Worm (Caenorhabditis elegans): ENCODE measurements around the gene B0416.10.

B0416.10 gene

DNA sequence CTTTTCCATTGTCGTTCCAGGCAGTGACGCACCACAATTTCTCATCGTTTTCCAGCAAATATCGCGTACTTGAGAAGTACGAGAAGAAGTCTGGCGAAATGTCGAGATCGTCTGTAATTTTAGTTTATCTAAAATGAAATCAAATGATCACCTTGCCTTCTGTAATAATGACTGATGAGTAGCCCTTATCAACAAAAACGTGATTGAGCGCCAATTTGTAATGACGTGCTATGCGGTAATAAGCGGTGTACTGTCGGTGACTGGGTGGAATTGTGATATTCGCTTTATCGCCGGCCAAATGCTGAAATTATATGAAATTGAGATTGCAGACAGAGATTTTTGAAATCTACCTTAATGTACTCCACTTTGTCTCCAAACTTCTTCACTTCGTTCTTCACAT is 21.0 kb upstream of the B0416.10 start:
- no peak for TF ChIP-seq cog-1 (tag; optimal IDR thresholded peaks at IDR 0.05)

ce11 chrX:9291345-9291744 is 16.9 kb upstream of the B0416.10 start, which contains the start of gene B0416.3:
Gene B0416.3, plus strand, starts transcription at chrX:9291645.
- TF ChIP-seq klf-2 (GFP tag; conservative IDR thresholded peaks at IDR 0.05) = no peak
- no peak for TF ChIP-seq ztf-23 (GFP tag; IDR thresholded peaks at IDR 0.05)
- no peak for TF ChIP-seq med-1 (GFP tag; optimal IDR thresholded peaks at IDR 0.05; ENCODE audit: insufficient read depth)
- TF ChIP-seq cog-1 (tag; optimal IDR thresholded peaks at IDR 0.05) = no peak
- TF ChIP-seq tab-1 (GFP tag; IDR thresholded peaks at IDR 0.05) = no peak

- TF ChIP-seq ztf-23 (GFP tag; IDR thresholded peaks at IDR 0.05) = no peak
Measured at ce11 chrX:9283026-9283425, 8.6 kb upstream of the B0416.10 start, which contains the start of gene B0416.11. Gene B0416.11, minus strand, starts transcription at chrX:9283126.

ce11 chrX:9278653-9279052 is 4.2 kb upstream of the B0416.10 start, which contains the start of gene B0416.4:
Gene B0416.4, plus strand, starts transcription at chrX:9278953.
- no peak for TF ChIP-seq flt-1 (GFP tag; IDR thresholded peaks at IDR 0.05)
- TF ChIP-seq ztf-29 (GFP tag; IDR thresholded peaks at IDR 0.05) = no peak
- no peak for TF ChIP-seq ref-1 (GFP tag; conservative IDR thresholded peaks at IDR 0.05)

ce11 chrX:9271886-9272285 is 2.6 kb downstream of the B0416.10 start:
- no peak for TF ChIP-seq klf-2 (GFP tag; conservative IDR thresholded peaks at IDR 0.05)
- no peak for TF ChIP-seq ref-1 (GFP tag; conservative IDR thresholded peaks at IDR 0.05)
- no peak for TF ChIP-seq ztf-29 (GFP tag; IDR thresholded peaks at IDR 0.05)
- TF ChIP-seq ztf-23 (GFP tag; IDR thresholded peaks at IDR 0.05) = no peak
- TF ChIP-seq T22C8.4 (GFP tag; IDR thresholded peaks at IDR 0.05) = no peak
- TF ChIP-seq flt-1 (GFP tag; IDR thresholded peaks at IDR 0.05) = no peak
- TF ChIP-seq tab-1 (GFP tag; IDR thresholded peaks at IDR 0.05) = no peak
- no peak for TF ChIP-seq cog-1 (tag; optimal IDR thresholded peaks at IDR 0.05)
- no peak for TF ChIP-seq med-1 (GFP tag; optimal IDR thresholded peaks at IDR 0.05; ENCODE audit: insufficient read depth)

ce11 chrX:9270753-9271152 is 3.7 kb downstream of the B0416.10 start, which contains the start of gene B0416.5:
Gene B0416.5, minus strand, starts transcription at chrX:9270853.
- TF ChIP-seq T22C8.4 (GFP tag; IDR thresholded peaks at IDR 0.05) = no peak
- no peak for TF ChIP-seq ztf-23 (GFP tag; IDR thresholded peaks at IDR 0.05)
- no peak for TF ChIP-seq klf-2 (GFP tag; conservative IDR thresholded peaks at IDR 0.05)
- no peak for TF ChIP-seq tab-1 (GFP tag; IDR thresholded peaks at IDR 0.05)
- no peak for TF ChIP-seq cog-1 (tag; optimal IDR thresholded peaks at IDR 0.05)
- no peak for TF ChIP-seq med-1 (GFP tag; optimal IDR thresholded peaks at IDR 0.05; ENCODE audit: insufficient read depth)
- no peak for TF ChIP-seq ref-1 (GFP tag; conservative IDR thresholded peaks at IDR 0.05)
- no peak for TF ChIP-seq flt-1 (GFP tag; IDR thresholded peaks at IDR 0.05)
- TF ChIP-seq ztf-29 (GFP tag; IDR thresholded peaks at IDR 0.05) = no peak

DNA sequence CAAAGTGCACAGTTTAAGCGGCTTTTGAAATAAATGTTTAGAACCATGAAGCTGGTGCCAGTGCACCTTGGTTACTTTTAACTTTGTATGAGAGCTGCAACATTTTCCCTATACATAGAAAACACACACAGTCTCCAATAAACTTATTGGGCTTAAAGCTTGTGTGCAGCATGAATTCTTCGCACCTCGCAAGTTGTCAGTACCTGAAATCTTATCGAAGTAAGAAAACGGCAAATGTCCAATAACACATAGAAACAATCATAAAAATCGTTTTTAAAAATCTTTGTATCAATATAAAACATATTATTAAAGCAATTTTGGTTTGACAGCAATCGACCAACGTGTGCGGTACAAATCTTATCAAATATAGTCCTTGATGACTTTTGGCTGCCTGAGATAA is 6.1 kb downstream of the B0416.10 start:
- TF ChIP-seq cog-1 (tag; optimal IDR thresholded peaks at IDR 0.05) (no peak), ztf-29 (GFP tag; IDR thresholded peaks at IDR 0.05) (no peak), med-1 (GFP tag; optimal IDR thresholded peaks at IDR 0.05; ENCODE audit: insufficient read depth) (no peak), flt-1 (GFP tag; IDR thresholded peaks at IDR 0.05) (no peak), ref-1 (GFP tag; conservative IDR thresholded peaks at IDR 0.05) (no peak), klf-2 (GFP tag; conservative IDR thresholded peaks at IDR 0.05) (no peak), tab-1 (GFP tag; IDR thresholded peaks at IDR 0.05) (no peak), T22C8.4 (GFP tag; IDR thresholded peaks at IDR 0.05) (no peak), ztf-23 (GFP tag; IDR thresholded peaks at IDR 0.05) (no peak)

ce11 chrX:9266512-9266911 is 8.0 kb downstream of the B0416.10 start:
- TF ChIP-seq ztf-23 (GFP tag; IDR thresholded peaks at IDR 0.05) = no peak

DNA sequence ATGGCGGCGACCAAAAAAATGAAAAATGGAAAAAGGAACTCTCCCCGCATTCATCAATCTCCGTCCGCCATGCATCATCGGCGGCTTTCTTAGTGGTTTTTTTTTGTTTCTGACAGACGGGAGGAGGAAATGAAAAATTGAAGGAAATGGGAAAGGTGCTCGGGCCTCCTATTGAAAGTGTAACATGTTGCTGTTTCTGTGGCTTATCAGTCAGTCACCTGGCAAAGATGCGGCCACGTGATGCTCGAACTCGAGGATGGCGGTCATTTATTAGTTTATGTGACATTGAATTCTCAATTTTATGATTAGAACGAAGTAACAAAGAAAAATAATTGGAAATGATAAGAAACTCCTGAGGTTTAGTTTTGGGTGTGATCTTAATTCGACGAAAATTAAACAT is 9.8 kb downstream of the B0416.10 start:
- TF ChIP-seq ref-1 (GFP tag; conservative IDR thresholded peaks at IDR 0.05) = no peak
- TF ChIP-seq T22C8.4 (GFP tag; IDR thresholded peaks at IDR 0.05) = no peak
- TF ChIP-seq flt-1 (GFP tag; IDR thresholded peaks at IDR 0.05) = no peak
- no peak for TF ChIP-seq tab-1 (GFP tag; IDR thresholded peaks at IDR 0.05)
- TF ChIP-seq med-1 (GFP tag; optimal IDR thresholded peaks at IDR 0.05; ENCODE audit: insufficient read depth) = no peak

DNA sequence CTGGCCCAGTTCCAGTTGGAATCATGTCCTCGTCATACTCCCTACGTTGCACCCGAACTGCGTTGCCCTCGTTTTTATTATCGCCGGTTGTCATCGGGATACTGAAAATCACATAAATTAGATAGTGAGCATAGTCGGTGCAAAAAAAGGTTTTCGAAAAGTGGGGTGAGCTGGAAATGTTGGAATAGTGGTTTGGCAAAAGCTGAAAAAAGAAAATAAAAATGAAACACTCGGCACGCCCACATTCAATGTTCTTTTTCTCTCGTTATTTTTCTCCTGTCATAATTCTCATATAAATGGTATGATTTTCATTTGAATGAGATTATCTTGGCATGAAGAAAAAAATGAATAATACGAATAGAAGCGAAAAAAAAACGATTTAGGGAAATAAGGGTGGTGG is 10.2 kb downstream of the B0416.10 start, which contains the start of gene F18G5.6:
TSS of gene F18G5.6 (minus strand) at position 101 of the 400 bp plus-strand sequence.
- TF ChIP-seq klf-2 (GFP tag; conservative IDR thresholded peaks at IDR 0.05) (no peak), ztf-23 (GFP tag; IDR thresholded peaks at IDR 0.05) (no peak), T22C8.4 (GFP tag; IDR thresholded peaks at IDR 0.05) (no peak), ref-1 (GFP tag; conservative IDR thresholded peaks at IDR 0.05) (no peak), ztf-29 (GFP tag; IDR thresholded peaks at IDR 0.05) (no peak), flt-1 (GFP tag; IDR thresholded peaks at IDR 0.05) (no peak), med-1 (GFP tag; optimal IDR thresholded peaks at IDR 0.05; ENCODE audit: insufficient read depth) (no peak), cog-1 (tag; optimal IDR thresholded peaks at IDR 0.05) (no peak), tab-1 (GFP tag; IDR thresholded peaks at IDR 0.05) (no peak)

- TF ChIP-seq ztf-29 (GFP tag; IDR thresholded peaks at IDR 0.05) = no peak
- no peak for TF ChIP-seq flt-1 (GFP tag; IDR thresholded peaks at IDR 0.05)
- no peak for TF ChIP-seq ref-1 (GFP tag; conservative IDR thresholded peaks at IDR 0.05)
- no peak for TF ChIP-seq med-1 (GFP tag; optimal IDR thresholded peaks at IDR 0.05; ENCODE audit: insufficient read depth)
- TF ChIP-seq ztf-23 (GFP tag; IDR thresholded peaks at IDR 0.05) = no peak
- TF ChIP-seq T22C8.4 (GFP tag; IDR thresholded peaks at IDR 0.05) = no peak
- no peak for TF ChIP-seq tab-1 (GFP tag; IDR thresholded peaks at IDR 0.05)
- TF ChIP-seq cog-1 (tag; optimal IDR thresholded peaks at IDR 0.05) = no peak
- TF ChIP-seq klf-2 (GFP tag; conservative IDR thresholded peaks at IDR 0.05) = no peak
Measured at ce11 chrX:9261626-9262189, 12.8 kb downstream of the B0416.10 start.
